Worm (Caenorhabditis elegans): ENCODE data around the gene his-35.
A peak's percentile ranks its signal among the peaks of the same experiment; 100 is the strongest.

The his-35 gene

ce11 chrV:9503152-9503817 lies 41.8 kb downstream of the his-35 start (continued):
- TF ChIP-seq K09A11.1 (tag; optimal IDR thresholded peaks at IDR 0.05; ENCODE audit: insufficient read depth) (peak; percentile 71), ztf-16 (tag; optimal IDR thresholded peaks at IDR 0.05) (peak; percentile 87), eyg-1 (tag; optimal IDR thresholded peaks at IDR 0.05) (peak; percentile 88), C08G9.2 (tag; optimal IDR thresholded peaks at IDR 0.05) (peak; percentile 77), hlh-30 (tag; optimal IDR thresholded peaks at IDR 0.05; ENCODE audit: insufficient read depth) (no peak), pag-3 (tag; optimal IDR thresholded peaks at IDR 0.05; ENCODE audit: borderline replicate concordance) (peak; percentile 11), ceh-19 (GFP tag; optimal IDR thresholded peaks at IDR 0.05) (peak; percentile 90), pax-1 (tag; optimal IDR thresholded peaks at IDR 0.05) (no peak), unc-55 (GFP tag; optimal IDR thresholded peaks at IDR 0.05) (no peak), F13H6.1 (tag; optimal IDR thresholded peaks at IDR 0.05) (peak; percentile 65), ceh-9 (tag; optimal IDR thresholded peaks at IDR 0.05) (peak; percentile 46), elt-4 (tag; optimal IDR thresholded peaks at IDR 0.05) (no peak), rnt-1 (tag; optimal IDR thresholded peaks at IDR 0.05) (peak; percentile 66), hlh-6 (tag; optimal IDR thresholded peaks at IDR 0.05) (peak; percentile 94), ceh-2 (tag; optimal IDR thresholded peaks at IDR 0.05) (peak; percentile 77), zip-5 (tag; optimal IDR thresholded peaks at IDR 0.05) (peak; percentile 47), ttx-3 (tag; optimal IDR thresholded peaks at IDR 0.05) (peak; percentile 87), hlh-15 (tag; optimal IDR thresholded peaks at IDR 0.05) (peak; percentile 65)

ce11 chrV:9500826-9501451 lies 44.1 kb downstream of the his-35 start, which contains the start of gene swt-5:
Gene swt-5, plus strand, starts transcription at chrV:9501401.
- TF ChIP-seq hlh-15 (tag; optimal IDR thresholded peaks at IDR 0.05) (no peak), tbx-7 (tag; optimal IDR thresholded peaks at IDR 0.05) (no peak), K02D7.2 (tag; optimal IDR thresholded peaks at IDR 0.05) (no peak), nfya-1 (tag; optimal IDR thresholded peaks at IDR 0.05) (no peak), sox-2 (GFP tag; IDR thresholded peaks at IDR 0.05) (no peak), ceh-2 (tag; optimal IDR thresholded peaks at IDR 0.05) (no peak), unc-42 (tag; optimal IDR thresholded peaks at IDR 0.05) (no peak)

- no peak for TF ChIP-seq elt-4 (tag; optimal IDR thresholded peaks at IDR 0.05)
- TF ChIP-seq T23F11.4 (GFP tag; optimal IDR thresholded peaks at IDR 0.05), result no peak
- no peak for TF ChIP-seq pax-1 (tag; optimal IDR thresholded peaks at IDR 0.05)
- TF ChIP-seq zip-5 (tag; optimal IDR thresholded peaks at IDR 0.05), result no peak
- no peak for TF ChIP-seq nhr-11 (tag; optimal IDR thresholded peaks at IDR 0.05)
- TF ChIP-seq F13H6.1 (tag; optimal IDR thresholded peaks at IDR 0.05), result no peak
- TF ChIP-seq ceh-48 (tag; optimal IDR thresholded peaks at IDR 0.05), result no peak
- no peak for TF ChIP-seq hlh-8 (tag; optimal IDR thresholded peaks at IDR 0.05)
- TF ChIP-seq dve-1 (tag; optimal IDR thresholded peaks at IDR 0.05), result no peak
- no peak for TF ChIP-seq gmeb-2 (tag; optimal IDR thresholded peaks at IDR 0.05)
- no peak for TF ChIP-seq hlh-6 (tag; optimal IDR thresholded peaks at IDR 0.05)
- TF ChIP-seq odd-2 (tag; optimal IDR thresholded peaks at IDR 0.05), result no peak
Measured at ce11 chrV:9499295-9499694, 45.8 kb downstream of the his-35 start.

- TF ChIP-seq sox-4 (tag; optimal IDR thresholded peaks at IDR 0.05) (no peak), ref-2 (tag; optimal IDR thresholded peaks at IDR 0.05) (no peak), lin-11 (tag; optimal IDR thresholded peaks at IDR 0.05) (no peak), K09A11.1 (tag; optimal IDR thresholded peaks at IDR 0.05; ENCODE audit: insufficient read depth) (no peak), fkh-10 (GFP tag; optimal IDR thresholded peaks at IDR 0.05) (no peak), pag-3 (tag; optimal IDR thresholded peaks at IDR 0.05; ENCODE audit: borderline replicate concordance) (no peak)
Measured at ce11 chrV:9496742-9497141, 48.3 kb downstream of the his-35 start, which contains the start of gene gsnl-1. Gene gsnl-1, plus strand, starts transcription at chrV:9497042.
